Worm (Caenorhabditis elegans): ENCODE measurements around the gene ttr-22.

DNA sequence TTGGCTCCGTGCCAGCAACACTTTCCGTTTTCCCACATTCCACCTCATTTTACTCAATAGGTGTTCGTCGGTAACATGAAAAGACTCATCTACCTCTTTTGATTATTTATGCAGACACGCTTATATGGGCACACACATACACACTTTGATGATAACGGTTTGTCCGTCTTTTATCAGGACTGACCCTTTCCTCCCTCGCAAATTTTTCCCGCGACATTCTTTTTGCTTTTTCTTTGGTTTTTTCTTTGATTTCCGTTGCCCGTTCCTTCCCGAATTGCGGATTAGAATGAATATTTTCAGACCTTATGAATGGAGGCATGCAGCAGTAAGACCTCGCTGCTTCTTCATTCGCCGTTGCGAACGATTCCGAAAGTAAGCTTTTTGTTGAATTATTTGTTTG, 28.2 kb upstream of the ttr-22 start, which contains the start of gene vab-8:
- TF ChIP-seq him-1 (tag; optimal IDR thresholded peaks at IDR 0.05): no peak
- TF ChIP-seq W03F9.2 (tag; optimal IDR thresholded peaks at IDR 0.05): no peak
- no peak for TF ChIP-seq dao-5 (tag; optimal IDR thresholded peaks at IDR 0.05)
